Worm (Caenorhabditis elegans) whole organism, L3 larva: ENCODE data around the gene ttr-43.

Experiments used
- R02D3.7 ChIP-seq: fragments of 150-350 bp; optimal IDR thresholded peaks from 2 replicates; lab custom pipeline; 2014; ENCODE audit warnings: missing biosample characterization, missing genetic modification characterization
- ZK546.5 ChIP-seq: sonication (generic microtip); optimal IDR thresholded peaks from 2 replicates; lab custom pipeline; 2017; ENCODE audit warnings: missing biosample characterization, missing genetic modification characterization
- aly-2 ChIP-seq: fragments of 150-350 bp; optimal IDR thresholded peaks from 2 replicates; lab custom pipeline; 2014; ENCODE audit warnings: missing biosample characterization, missing genetic modification characterization
- ama-1 ChIP-seq: fragments of 150-350 bp; optimal IDR thresholded peaks from 2 replicates; lab custom pipeline; 2018
- ceh-16 ChIP-seq: sonication (generic microtip); optimal IDR thresholded peaks from 2 replicates; lab custom pipeline; 2017; ENCODE audit warnings: missing biosample characterization, missing genetic modification characterization
- ceh-28 ChIP-seq: fragments of 150-350 bp; optimal IDR thresholded peaks from 2 replicates; lab custom pipeline; 2014; ENCODE audit warnings: missing biosample characterization, missing genetic modification reagents, missing genetic modification characterization
- ceh-82 ChIP-seq: fragments of 150-350 bp; optimal IDR thresholded peaks from 2 replicates; lab custom pipeline; 2014; ENCODE audit warnings: missing biosample characterization, missing genetic modification characterization
- ceh-9 ChIP-seq: sonication (generic microtip); optimal IDR thresholded peaks from 2 replicates; lab custom pipeline; 2018; ENCODE audit warnings: missing biosample characterization, missing genetic modification characterization
- egl-27 ChIP-seq: sonication (generic microtip); optimal IDR thresholded peaks from 4 replicates; lab custom pipeline; 2017; ENCODE audit warnings: missing biosample characterization, missing genetic modification reagents, missing genetic modification characterization
- egl-5 ChIP-seq: fragments of 150-350 bp; optimal IDR thresholded peaks from 2 replicates; lab custom pipeline; 2017; ENCODE audit warnings: missing biosample characterization, missing genetic modification reagents, missing genetic modification characterization, inconsistent platforms
- elt-3 ChIP-seq, 3 experiments: fragments of 150-350 bp in 1 of 3; sonication (generic microtip) in 2 of 3; optimal IDR thresholded peaks; 2 replicates in 2 of 3; 4 replicates in 1 of 3; lab custom pipeline; 2014 to 2017; ENCODE audit warnings: missing biosample characterization in 3 of 3, missing genetic modification characterization in 3 of 3
- eor-1 ChIP-seq, 2 experiments: fragments of 150-350 bp; optimal IDR thresholded peaks; 2 replicates each; lab custom pipeline; 2014 to 2018; ENCODE audit warnings: missing biosample characterization in 2 of 2, missing genetic modification characterization in 2 of 2
- fos-1 ChIP-seq: fragments of 150-350 bp; optimal IDR thresholded peaks from 2 replicates; lab custom pipeline; 2014; ENCODE audit warnings: missing biosample characterization, missing genetic modification characterization
- hmg-11 ChIP-seq: sonication (generic microtip); optimal IDR thresholded peaks from 2 replicates; lab custom pipeline; 2016; ENCODE audit warnings: missing genetic modification characterization, missing compliant biosample characterization
- jun-1 ChIP-seq: fragments of 150-350 bp; optimal IDR thresholded peaks from 2 replicates; lab custom pipeline; 2014; ENCODE audit warnings: missing biosample characterization, missing genetic modification reagents, missing genetic modification characterization
- lin-15B ChIP-seq: fragments of 150-350 bp; optimal IDR thresholded peaks from 2 replicates; lab custom pipeline; 2014; ENCODE audit warnings: missing biosample characterization, missing genetic modification characterization
- lin-39 ChIP-seq: fragments of 150-350 bp; optimal IDR thresholded peaks from 2 replicates; lab custom pipeline; 2018; ENCODE audit warnings: missing biosample characterization, missing genetic modification reagents, missing genetic modification characterization
- lsy-12 ChIP-seq: sonication (generic microtip); optimal IDR thresholded peaks from 2 replicates; lab custom pipeline; 2016; ENCODE audit warnings: mild to moderate bottlenecking, missing genetic modification characterization, missing compliant biosample characterization
- mdl-1 ChIP-seq: fragments of 150-350 bp; optimal IDR thresholded peaks from 2 replicates; lab custom pipeline; 2014; ENCODE audit warnings: missing biosample characterization, missing genetic modification characterization
- nfya-1 ChIP-seq: sonication (generic microtip); optimal IDR thresholded peaks from 2 replicates; lab custom pipeline; 2017; ENCODE audit warnings: missing genetic modification characterization, mild to moderate bottlenecking, missing compliant biosample characterization, antibody characterized with exemption, moderate library complexity; ENCODE audit not compliant: insufficient read depth
- nhr-12 ChIP-seq: fragments of 150-350 bp; optimal IDR thresholded peaks from 2 replicates; lab custom pipeline; 2014; ENCODE audit warnings: missing biosample characterization, missing genetic modification characterization
- nhr-237 ChIP-seq: fragments of 150-350 bp; optimal IDR thresholded peaks from 2 replicates; lab custom pipeline; 2014; ENCODE audit warnings: missing biosample characterization, missing genetic modification characterization
- nhr-28 ChIP-seq: fragments of 150-350 bp; optimal IDR thresholded peaks from 2 replicates; lab custom pipeline; 2014; ENCODE audit warnings: missing biosample characterization, missing genetic modification characterization
- nhr-43 ChIP-seq: sonication (generic microtip); optimal IDR thresholded peaks from 2 replicates; lab custom pipeline; 2016; ENCODE audit warnings: mild to moderate bottlenecking, missing genetic modification characterization, missing compliant biosample characterization; ENCODE audit not compliant: poor library complexity, severe bottlenecking
- nhr-67 ChIP-seq: fragments of 150-350 bp; optimal IDR thresholded peaks from 2 replicates; lab custom pipeline; 2014; ENCODE audit warnings: missing biosample characterization, missing genetic modification characterization
- nhr-76 ChIP-seq: fragments of 150-350 bp; sonication (generic microtip); optimal IDR thresholded peaks from 5 replicates; lab custom pipeline; 2014; ENCODE audit warnings: missing biosample characterization, missing genetic modification characterization
- nhr-77 ChIP-seq: fragments of 150-350 bp; optimal IDR thresholded peaks from 2 replicates; lab custom pipeline; 2014; ENCODE audit warnings: missing biosample characterization, missing genetic modification characterization
- sea-2 ChIP-seq: fragments of 150-350 bp; sonication (generic microtip); optimal IDR thresholded peaks from 4 replicates; lab custom pipeline; 2014; ENCODE audit warnings: missing biosample characterization, missing genetic modification reagents, missing genetic modification characterization
- skn-1 ChIP-seq: fragments of 150-350 bp; optimal IDR thresholded peaks from 2 replicates; lab custom pipeline; 2014; ENCODE audit warnings: missing biosample characterization, missing genetic modification characterization
- snpc-4 ChIP-seq: fragments of 150-350 bp; optimal IDR thresholded peaks from 2 replicates; lab custom pipeline; 2014; ENCODE audit warnings: missing biosample characterization, missing genetic modification characterization
- tbx-2 ChIP-seq: sonication (generic microtip); optimal IDR thresholded peaks from 2 replicates; lab custom pipeline; 2016; ENCODE audit warnings: mild to moderate bottlenecking, missing genetic modification characterization, missing compliant biosample characterization
- unc-39 ChIP-seq: sonication (generic microtip); optimal IDR thresholded peaks from 4 replicates; lab custom pipeline; 2017; ENCODE audit warnings: missing biosample characterization, missing genetic modification characterization
- zag-1 ChIP-seq: fragments of 150-350 bp; optimal IDR thresholded peaks from 2 replicates; lab custom pipeline; 2014; ENCODE audit warnings: missing biosample characterization, missing genetic modification characterization
- ztf-11 ChIP-seq: fragments of 150-350 bp; optimal IDR thresholded peaks from 2 replicates; lab custom pipeline; 2014; ENCODE audit warnings: missing biosample characterization, missing genetic modification characterization
- ztf-4 ChIP-seq: fragments of 150-350 bp; optimal IDR thresholded peaks from 2 replicates; lab custom pipeline; 2014; ENCODE audit warnings: missing biosample characterization, missing genetic modification characterization

ttr-43 gene

DNA sequence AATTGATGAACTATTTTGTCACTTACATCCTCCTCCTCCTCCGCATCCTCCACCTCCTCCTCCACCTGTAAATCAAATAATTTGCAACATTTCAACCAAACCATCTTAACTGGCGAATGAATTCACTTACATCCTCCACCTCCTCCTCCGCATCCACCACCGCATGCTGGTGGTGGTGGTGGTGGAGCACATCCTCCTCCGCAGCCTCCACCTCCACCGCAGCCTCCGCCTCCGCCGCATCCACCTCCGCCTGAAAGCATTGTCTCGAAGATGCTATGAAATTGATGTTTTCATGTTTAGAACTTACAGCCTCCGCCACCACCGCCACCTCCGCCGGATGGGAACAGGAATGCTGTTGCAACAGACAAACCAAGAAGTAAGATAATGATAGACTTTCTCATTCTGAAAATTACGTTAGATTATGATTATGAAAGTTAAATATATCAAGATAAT lies 14.0 kb downstream of the ttr-43 start, which contains the start of gene grl-23:
Gene grl-23 (minus strand): TSS at position 403 of the 453 bp plus-strand sequence.
- TF ChIP-seq snpc-4 (tag; lab: Kevin White, UChicago), result no peak
- TF ChIP-seq tbx-2 (tag; lab: Kevin White, UChicago), result no peak

DNA sequence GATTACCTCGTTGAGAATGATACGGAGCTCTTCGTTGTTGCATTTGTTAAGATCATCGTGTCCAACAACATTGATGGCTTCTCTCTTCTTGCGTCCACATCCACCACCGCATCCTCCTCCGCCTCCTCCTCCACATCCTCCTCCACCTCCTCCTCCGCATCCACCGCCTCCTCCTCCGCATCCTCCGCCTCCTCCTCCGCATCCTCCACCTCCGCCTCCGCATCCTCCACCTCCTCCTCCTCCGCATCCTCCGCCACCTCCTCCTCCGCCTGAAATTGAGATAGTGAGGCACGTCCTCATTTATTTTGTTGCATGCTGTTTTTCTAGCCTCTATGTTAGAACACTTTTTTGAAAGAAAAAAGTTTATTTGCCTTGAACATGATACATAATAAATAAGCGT lies 14.7 kb downstream of the ttr-43 start:
- no peak for TF ChIP-seq lsy-12 (tag; lab: Kevin White, UChicago)
- TF ChIP-seq ceh-9 (tag; lab: Kevin White, UChicago), result no peak
- no peak for TF ChIP-seq lin-39
- no peak for TF ChIP-seq ceh-16 (tag; lab: Kevin White, UChicago)
- TF ChIP-seq tbx-2 (tag; lab: Kevin White, UChicago), result no peak

DNA sequence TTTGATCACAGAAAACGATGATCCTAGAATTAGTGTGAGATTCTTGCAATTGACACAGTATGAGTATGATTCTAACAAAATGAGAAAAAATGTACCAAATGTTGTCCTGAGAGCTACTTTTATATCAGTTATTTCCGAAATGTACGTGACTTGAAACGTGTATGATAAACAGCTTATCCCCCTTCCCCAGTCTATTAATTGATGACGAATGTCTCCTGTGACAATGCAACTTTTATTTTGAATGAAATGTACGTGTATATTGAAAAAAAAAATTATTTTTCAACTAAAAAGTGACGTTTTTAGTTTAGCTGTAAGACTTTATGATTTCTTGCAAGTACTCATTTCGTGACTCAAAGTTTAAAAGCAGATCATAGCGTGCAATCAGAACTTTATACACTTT lies 20.2 kb downstream of the ttr-43 start:
- TF ChIP-seq skn-1 (no peak), eor-1 (tag; optimal IDR thresholded peaks at IDR 0.05; lab: Kevin White, UChicago) (no peak), nfya-1 (no peak), zag-1 (tag; lab: Kevin White, UChicago) (no peak), ztf-11 (tag; lab: Kevin White, UChicago) (no peak), unc-39 (tag; lab: Kevin White, UChicago) (no peak), ZK546.5 (no peak), ceh-28 (no peak), nhr-28 (no peak), lsy-12 (tag; lab: Kevin White, UChicago) (no peak), egl-5 (no peak), nhr-77 (no peak), nhr-67 (tag; lab: Kevin White, UChicago) (no peak)
- TF ChIP-seq, all 47 proteins: peak for 0

DNA sequence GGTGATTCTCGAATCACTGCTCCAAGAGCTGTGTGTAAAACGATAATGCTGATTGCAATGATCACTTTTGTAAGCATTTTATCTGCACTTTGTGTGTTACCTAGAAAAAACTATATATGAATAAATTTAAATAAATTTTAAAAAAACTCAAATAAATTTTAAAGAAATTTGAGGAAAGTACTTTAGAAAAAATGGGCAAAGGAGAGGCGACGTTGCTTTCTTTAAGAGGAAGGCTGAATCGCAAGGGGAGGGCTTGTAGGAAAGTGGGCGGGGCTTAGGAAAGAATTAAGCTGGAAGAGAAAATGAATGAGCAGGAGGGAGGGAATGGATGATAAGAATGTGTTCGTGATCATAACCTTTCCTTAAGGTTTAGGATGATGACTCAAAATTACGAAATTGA lies 22.7 kb downstream of the ttr-43 start, which contains the start of gene E02A10.4:
Gene E02A10.4 (minus strand): TSS at position 101 of the 400 bp plus-strand sequence.
- no peak for TF ChIP-seq eor-1 (tag; optimal IDR thresholded peaks at IDR 0.05; lab: Kevin White, UChicago)
- TF ChIP-seq nhr-43 (tag; lab: Kevin White, UChicago), result no peak
- no peak for TF ChIP-seq lin-15B (tag; lab: Kevin White, UChicago)
- no peak for TF ChIP-seq snpc-4 (tag; lab: Kevin White, UChicago)
- TF ChIP-seq ceh-28, result no peak
- TF ChIP-seq fos-1, result no peak
- TF ChIP-seq nhr-76 (tag; lab: Kevin White, UChicago), result no peak
- no peak for TF ChIP-seq nhr-28
- no peak for TF ChIP-seq ztf-11 (tag; lab: Kevin White, UChicago)
- TF ChIP-seq ceh-82 (tag; lab: Kevin White, UChicago), result no peak
- no peak for TF ChIP-seq skn-1
- no peak for TF ChIP-seq nhr-77
- TF ChIP-seq mdl-1 (tag; lab: Kevin White, UChicago), result no peak
- no peak for TF ChIP-seq unc-39 (tag; lab: Kevin White, UChicago)
- TF ChIP-seq ama-1, result no peak
- TF ChIP-seq R02D3.7, result no peak
- no peak for TF ChIP-seq egl-27 (tag; lab: Kevin White, UChicago)

DNA sequence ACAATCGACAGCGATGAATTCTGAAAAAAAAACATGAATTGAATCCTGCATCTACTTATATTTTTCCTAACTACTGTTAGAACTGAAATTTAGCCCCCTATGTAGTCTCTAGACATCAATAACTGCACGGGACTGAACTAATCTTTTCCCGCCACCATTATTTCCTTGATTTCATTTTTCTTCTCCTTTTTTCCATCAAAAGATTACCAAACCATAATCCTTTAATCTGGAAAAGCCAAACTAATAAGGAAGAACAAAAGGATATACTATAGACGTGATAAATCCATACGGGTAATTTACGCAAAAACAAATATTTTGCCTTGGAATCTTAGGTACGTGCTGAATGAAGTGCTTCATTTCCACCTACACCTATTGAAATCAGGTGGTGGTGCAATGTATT lies 23.2 kb downstream of the ttr-43 start:
- TF ChIP-seq lin-15B (tag; lab: Kevin White, UChicago) (no peak), sea-2 (GFP tag; lab: Kevin White, UChicago) (no peak), jun-1 (tag; lab: Kevin White, UChicago) (no peak), mdl-1 (tag; lab: Kevin White, UChicago) (no peak), unc-39 (tag; lab: Kevin White, UChicago) (no peak), hmg-11 (tag; lab: Kevin White, UChicago) (no peak), nhr-43 (tag; lab: Kevin White, UChicago) (no peak), aly-2 (no peak), nhr-28 (no peak), elt-3 (tag; optimal IDR thresholded peaks at IDR 0.05; lab: Kevin White, UChicago) (no peak), nhr-237 (tag; lab: Kevin White, UChicago) (no peak), egl-27 (tag; lab: Kevin White, UChicago) (no peak), nhr-12 (tag; lab: Kevin White, UChicago) (no peak), ztf-4 (tag; lab: Kevin White, UChicago) (no peak), skn-1 (no peak)
